Worm (Caenorhabditis elegans) whole organism, L4 larva: ENCODE data around the gene dep-1.
A peak's percentile ranks its signal among the peaks of the same experiment; 100 is the strongest.

Experiments used
- D1046.2 ChIP-seq: fragments of 200-800 bp; sonication (Bioruptor generic); IDR thresholded peaks from 2 replicates; pipeline ENCODE4 v1.3.6; 2022; ENCODE audit warnings: missing genetic modification characterization, missing compliant biosample characterization
- F26F4.8 ChIP-seq: fragments of 200-800 bp; sonication (Bioruptor generic); conservative IDR thresholded peaks from 2 replicates; pipeline ENCODE4 v1.3.6; 2022; ENCODE audit warnings: missing genetic modification characterization, missing compliant biosample characterization
- F37D6.2 ChIP-seq: sonication (generic microtip); optimal IDR thresholded peaks from 2 replicates; lab custom pipeline; 2016; ENCODE audit warnings: mild to moderate bottlenecking, missing genetic modification characterization, missing compliant biosample characterization
- F44E2.7 ChIP-seq: fragments of 200-800 bp; sonication (Bioruptor generic); IDR thresholded peaks from 2 replicates; pipeline ENCODE4 v2.1.2; 2022; ENCODE audit warnings: missing genetic modification characterization, missing compliant biosample characterization
- R02D3.7 ChIP-seq: fragments of 150-350 bp; sonication (generic microtip); optimal IDR thresholded peaks from 3 replicates; lab custom pipeline; 2014; ENCODE audit warnings: missing biosample characterization, missing genetic modification characterization
- T26A8.4 ChIP-seq: fragments of 200-800 bp; sonication (Bioruptor generic); IDR thresholded peaks from 2 replicates; pipeline ENCODE4 v1.3.6; 2022; ENCODE audit warnings: missing genetic modification characterization, missing compliant biosample characterization
- ZK337.2 ChIP-seq: fragments of 200-800 bp; sonication (Bioruptor generic); IDR thresholded peaks from 2 replicates; pipeline ENCODE4 v1.3.6; 2022; ENCODE audit warnings: missing genetic modification reagents, missing genetic modification characterization, missing compliant biosample characterization
- ceh-20 ChIP-seq: fragments of 200-800 bp; sonication (Bioruptor generic); IDR thresholded peaks from 2 replicates; pipeline ENCODE4 v1.3.6; 2022; ENCODE audit warnings: missing genetic modification reagents, missing genetic modification characterization, missing compliant biosample characterization
- ceh-82 ChIP-seq: sonication (generic microtip); optimal IDR thresholded peaks from 2 replicates; lab custom pipeline; 2017; ENCODE audit warnings: missing biosample characterization, missing genetic modification characterization
- ces-1 ChIP-seq: fragments of 150-350 bp; sonication (generic microtip); optimal IDR thresholded peaks from 4 replicates; lab custom pipeline; 2014; ENCODE audit warnings: missing biosample characterization, missing genetic modification reagents, missing genetic modification characterization
- daf-19 ChIP-seq: fragments of 200-800 bp; sonication (Bioruptor generic); conservative IDR thresholded peaks from 2 replicates; pipeline ENCODE4 v1.3.6; 2022; ENCODE audit warnings: missing genetic modification characterization, missing compliant biosample characterization
- daf-8 ChIP-seq: fragments of 200-800 bp; sonication (Bioruptor generic); IDR thresholded peaks from 2 replicates; pipeline ENCODE4 v1.3.6; 2022; ENCODE audit warnings: missing genetic modification characterization, missing compliant biosample characterization
- dmd-8 ChIP-seq: fragments of 200-800 bp; sonication (Bioruptor generic); IDR thresholded peaks from 2 replicates; pipeline ENCODE4 v1.3.6; 2022; ENCODE audit warnings: missing genetic modification characterization, missing compliant biosample characterization
- dpl-1 ChIP-seq: fragments of 150-350 bp; optimal IDR thresholded peaks from 2 replicates; lab custom pipeline; 2014; ENCODE audit warnings: missing biosample characterization, missing genetic modification reagents, missing genetic modification characterization
- duxl-1 ChIP-seq: sonication (generic microtip); optimal IDR thresholded peaks from 2 replicates; lab custom pipeline; 2016; ENCODE audit warnings: mild to moderate bottlenecking, missing genetic modification characterization, moderate library complexity, missing compliant biosample characterization; ENCODE audit not compliant: poor library complexity
- dve-1 ChIP-seq: sonication (generic microtip); optimal IDR thresholded peaks from 2 replicates; lab custom pipeline; 2017; ENCODE audit warnings: antibody characterized with exemption, mild to moderate bottlenecking, missing genetic modification characterization, missing compliant biosample characterization; ENCODE audit not compliant: insufficient read depth
- hif-1 ChIP-seq, 2 experiments: sonication (generic microtip); optimal IDR thresholded peaks; 2 replicates each; lab custom pipeline; 2016 to 2017; ENCODE audit warnings: missing compliant biosample characterization in 2 of 2, missing genetic modification characterization in 2 of 2, missing genetic modification reagents in 2 of 2, missing genotype in 2 of 2, mild to moderate bottlenecking in 1 of 2
- hlh-11 ChIP-seq: fragments of 200-800 bp; sonication (Bioruptor generic); optimal IDR thresholded peaks from 2 replicates; lab custom pipeline; 2018; ENCODE audit warnings: mild to moderate bottlenecking, missing genetic modification characterization, missing compliant biosample characterization
- hlh-30 ChIP-seq: sonication (generic microtip); optimal IDR thresholded peaks from 2 replicates; lab custom pipeline; 2017; ENCODE audit warnings: antibody characterized with exemption, mild to moderate bottlenecking, missing genetic modification characterization, missing compliant biosample characterization; ENCODE audit not compliant: insufficient read depth
- hmg-1.1 ChIP-seq: fragments of 200-800 bp; sonication (Bioruptor generic); IDR thresholded peaks from 2 replicates; pipeline ENCODE4 v1.3.6; 2022; ENCODE audit warnings: missing genetic modification reagents, missing genetic modification characterization, missing compliant biosample characterization
- lsy-2 ChIP-seq, 2 experiments: fragments of 150-350 bp in 1 of 2; sonication (generic microtip) in 1 of 2; optimal IDR thresholded peaks; 2 replicates each; lab custom pipeline; 2014 to 2017; ENCODE audit warnings: missing biosample characterization in 2 of 2, missing genetic modification characterization in 2 of 2
- mdl-1 ChIP-seq, 2 experiments: fragments of 150-350 bp in 1 of 2; sonication (generic microtip) in 1 of 2; optimal IDR thresholded peaks; 2 replicates each; lab custom pipeline; 2014 to 2017; ENCODE audit warnings: missing biosample characterization in 2 of 2, missing genetic modification characterization in 2 of 2
- mep-1 ChIP-seq: fragments of 150-350 bp; sonication (generic microtip); optimal IDR thresholded peaks from 3 replicates; lab custom pipeline; 2014; ENCODE audit warnings: missing biosample characterization, missing genetic modification characterization
- mes-2 ChIP-seq: sonication (generic microtip); optimal IDR thresholded peaks from 2 replicates; lab custom pipeline; 2016; ENCODE audit warnings: missing genotype, mild to moderate bottlenecking, missing genetic modification characterization, missing compliant biosample characterization; ENCODE audit not compliant: poor library complexity, severe bottlenecking
- nhr-102 ChIP-seq: sonication (generic microtip); optimal IDR thresholded peaks from 2 replicates; lab custom pipeline; 2016; ENCODE audit warnings: mild to moderate bottlenecking, missing genetic modification characterization, moderate library complexity, missing compliant biosample characterization
- nhr-111 ChIP-seq: fragments of 200-800 bp; sonication (Bioruptor generic); optimal IDR thresholded peaks from 2 replicates; lab custom pipeline; 2018; ENCODE audit warnings: mild to moderate bottlenecking, missing genetic modification characterization, missing compliant biosample characterization
- nhr-237 ChIP-seq: sonication (generic microtip); optimal IDR thresholded peaks from 2 replicates; lab custom pipeline; 2017; ENCODE audit warnings: missing biosample characterization, missing genetic modification characterization
- nhr-42 ChIP-seq: fragments of 200-800 bp; sonication (Bioruptor generic); IDR thresholded peaks from 2 replicates; pipeline ENCODE4 v1.3.6; 2022; ENCODE audit warnings: missing genetic modification characterization, missing compliant biosample characterization
- nhr-6 ChIP-seq: fragments of 150-350 bp; optimal IDR thresholded peaks from 2 replicates; lab custom pipeline; 2014; ENCODE audit warnings: missing biosample characterization, missing genetic modification characterization
- nhr-76 ChIP-seq: fragments of 150-350 bp; optimal IDR thresholded peaks from 2 replicates; lab custom pipeline; 2014; ENCODE audit warnings: missing biosample characterization, missing genetic modification characterization
- nhr-77 ChIP-seq: fragments of 150-350 bp; optimal IDR thresholded peaks from 2 replicates; lab custom pipeline; 2014; ENCODE audit warnings: missing biosample characterization, missing genetic modification characterization
- pha-4 ChIP-seq, 2 experiments: fragments of 150-350 bp in 1 of 2; fragments of 200-800 bp in 1 of 2; sonication (Bioruptor generic) in 1 of 2; IDR thresholded peaks in 1 of 2; optimal IDR thresholded peaks in 1 of 2; 2 replicates each; pipeline versions ENCODE4 v1.3.6 to Lab custom; 2014 to 2022; ENCODE audit warnings: missing genetic modification characterization in 2 of 2, missing genetic modification reagents in 2 of 2, missing biosample characterization in 1 of 2, missing compliant biosample characterization in 1 of 2
- rbr-2 ChIP-seq: sonication (generic microtip); optimal IDR thresholded peaks from 2 replicates; lab custom pipeline; 2016; ENCODE audit warnings: missing genotype, missing genetic modification characterization, missing compliant biosample characterization
- skn-1 ChIP-seq: fragments of 150-350 bp; optimal IDR thresholded peaks from 2 replicates; lab custom pipeline; 2014; ENCODE audit warnings: missing biosample characterization, missing genetic modification characterization
- spr-3 ChIP-seq: fragments of 200-800 bp; sonication (Bioruptor generic); optimal IDR thresholded peaks from 2 replicates; lab custom pipeline; 2018; ENCODE audit warnings: mild to moderate bottlenecking, missing genetic modification characterization, missing compliant biosample characterization
- tra-1 ChIP-seq: fragments of 200-800 bp; sonication (Bioruptor generic); IDR thresholded peaks from 2 replicates; pipeline ENCODE4 v1.3.6; 2022; ENCODE audit warnings: missing genetic modification reagents, missing genetic modification characterization, missing compliant biosample characterization
- unc-39 ChIP-seq: sonication (generic microtip); optimal IDR thresholded peaks from 2 replicates; lab custom pipeline; 2017; ENCODE audit warnings: missing biosample characterization, missing genetic modification characterization
- unc-62 ChIP-seq, 3 experiments: fragments of 150-350 bp in 1 of 3; sonication (generic microtip); optimal IDR thresholded peaks in 2 of 3; peaks in 1 of 3; 1 replicate in 1 of 3; 2 replicates in 2 of 3; lab custom pipeline; 2014 to 2017; ENCODE audit warnings: missing biosample characterization in 3 of 3, missing genetic modification characterization in 3 of 3, missing genetic modification reagents in 3 of 3, missing genotype in 1 of 3
- zip-11 ChIP-seq: fragments of 200-800 bp; sonication (Bioruptor generic); IDR thresholded peaks from 2 replicates; pipeline ENCODE4 v1.3.6; 2022; ENCODE audit warnings: missing genetic modification characterization, missing compliant biosample characterization

Gene dep-1

DNA sequence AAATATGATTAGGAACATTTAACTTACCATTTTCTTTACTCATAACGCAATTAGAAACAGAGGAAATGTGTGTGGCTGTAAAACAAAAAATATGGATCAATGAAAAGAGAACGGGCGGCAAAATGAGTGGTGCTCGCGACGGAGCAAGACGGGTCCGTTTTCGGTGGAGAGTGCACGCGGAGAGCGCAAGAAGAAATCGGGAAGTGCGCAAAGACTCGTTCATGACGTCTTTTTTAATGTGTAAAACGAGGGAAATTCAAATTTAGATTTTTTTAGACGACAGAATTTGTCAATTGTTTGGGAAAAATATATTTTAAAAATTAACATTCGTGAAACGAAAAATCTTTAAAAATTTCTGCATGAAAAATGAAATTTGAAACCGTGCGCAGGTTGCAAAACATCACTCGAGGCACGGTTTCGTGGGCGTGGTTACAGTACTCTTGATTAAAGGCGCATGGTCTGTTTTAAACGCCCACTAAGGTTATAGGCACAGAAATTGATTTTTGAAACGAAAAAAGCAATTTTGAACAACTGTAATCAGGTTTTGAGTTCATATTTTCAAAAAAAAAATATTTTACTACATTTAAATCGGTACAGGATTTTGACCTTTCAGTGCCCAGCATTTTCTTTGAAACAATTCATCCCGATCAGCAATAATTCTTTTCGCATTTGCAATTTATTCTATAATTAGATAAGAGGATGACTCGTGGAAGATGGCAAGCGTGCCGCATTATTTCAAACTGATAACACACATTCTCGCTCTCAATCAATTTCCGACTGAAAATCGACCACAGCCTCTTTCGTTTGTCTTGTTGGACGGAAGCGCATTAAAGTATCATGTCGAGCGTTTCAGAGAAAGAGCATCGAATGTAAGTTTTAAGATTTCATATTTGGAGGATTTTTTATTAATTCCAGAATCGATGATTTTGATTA is 50.1 kb downstream of the dep-1 start, which contains the start of the genes szy-20 and C18E9.5 (continued):
- peak; percentile 61 for TF ChIP-seq pha-4 (GFP tag; IDR thresholded peaks at IDR 0.05; lab: Robert Waterston, UW)
- no peak for TF ChIP-seq pha-4 (tag; optimal IDR thresholded peaks at IDR 0.05; lab: Kevin White, UChicago)
- peak; percentile 47 for TF ChIP-seq nhr-102 (tag; lab: Kevin White, UChicago)
- no peak for TF ChIP-seq F26F4.8 (GFP tag; lab: Robert Waterston, UW)
- no peak for TF ChIP-seq spr-3 (GFP tag; lab: Kevin White, UChicago)
- peak; percentile 52; the same call in 1 of the 2 replicates for TF ChIP-seq nhr-42
- TF ChIP-seq rbr-2, result peak; percentile 84
- TF ChIP-seq hlh-30 (tag; lab: Kevin White, UChicago), result peak; percentile 75
- TF ChIP-seq ZK337.2 (GFP tag; lab: Robert Waterston, UW), result no peak
- TF ChIP-seq hmg-1.1 (GFP tag; lab: Robert Waterston, UW), result peak; percentile 70
- TF ChIP-seq, all 104 proteins: peak for 38

DNA sequence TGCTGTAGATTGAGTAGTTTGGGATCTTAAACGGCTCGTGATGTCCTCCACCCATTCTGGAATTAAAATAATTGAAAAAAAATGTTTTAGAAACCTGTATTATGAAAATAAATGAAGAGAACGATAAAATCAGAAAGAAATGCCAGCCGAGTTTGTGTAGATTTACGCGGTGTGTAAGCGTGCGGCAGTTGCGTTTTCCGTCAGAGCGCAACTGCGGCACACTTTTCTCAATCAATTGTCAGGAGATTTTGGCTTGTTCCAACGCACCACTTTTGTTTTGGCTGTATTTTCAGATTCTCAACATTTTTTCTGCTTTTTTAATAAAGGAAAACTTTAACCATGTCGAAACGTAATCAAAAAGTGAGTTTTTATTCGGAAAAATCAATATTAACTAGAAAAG is 54.8 kb downstream of the dep-1 start, which contains the start of the genes ndub-3 and C18E9.2:
ndub-3 (minus strand) TSS at position 56 of the 400 bp plus-strand sequence.
C18E9.2 (plus strand) TSS at position 172 of the 400 bp plus-strand sequence.
- TF ChIP-seq unc-62 (GFP tag; optimal IDR thresholded peaks at IDR 0.05 in 1 of 2; lab: Kevin White, UChicago), result peak in 1 of 2 experiments; percentile 87
- no peak for TF ChIP-seq unc-62 (tag; optimal IDR thresholded peaks at IDR 0.05; lab: Kevin White, UChicago)
- TF ChIP-seq nhr-6, result peak; percentile 44
- TF ChIP-seq nhr-76 (tag; lab: Kevin White, UChicago), result no peak
- TF ChIP-seq hlh-30 (tag; lab: Kevin White, UChicago), result peak; percentile 65
- TF ChIP-seq hlh-11 (tag; lab: Kevin White, UChicago), result peak; percentile 32
- TF ChIP-seq F44E2.7, result no peak
- no peak for TF ChIP-seq unc-39 (tag; lab: Kevin White, UChicago)
- no peak for TF ChIP-seq F37D6.2
- TF ChIP-seq R02D3.7, result peak; percentile 78
- TF ChIP-seq daf-8 (GFP tag; lab: Robert Waterston, UW), result no peak
- TF ChIP-seq nhr-77 (tag; lab: Kevin White, UChicago), result peak; percentile 37
- TF ChIP-seq tra-1, result no peak
- no peak for TF ChIP-seq ces-1 (GFP tag; lab: Kevin White, UChicago)
- TF ChIP-seq mep-1 (tag; lab: Kevin White, UChicago), result peak; percentile 53
- TF ChIP-seq dve-1 (tag; lab: Kevin White, UChicago), result peak; percentile 22
- TF ChIP-seq ceh-20 (GFP tag; lab: Robert Waterston, UW), result no peak
- TF ChIP-seq mes-2 (tag; lab: Kevin White, UChicago), result peak; percentile 63
- no peak for TF ChIP-seq nhr-237 (tag; lab: Kevin White, UChicago)
- TF ChIP-seq T26A8.4, result no peak
- TF ChIP-seq dmd-8 (GFP tag; lab: Robert Waterston, UW), result no peak
- TF ChIP-seq skn-1 (tag; lab: Kevin White, UChicago), result no peak
- no peak for TF ChIP-seq hmg-1.1 (GFP tag; lab: Robert Waterston, UW)
- no peak for TF ChIP-seq D1046.2 (GFP tag; lab: Robert Waterston, UW)
- TF ChIP-seq nhr-111, result no peak
- TF ChIP-seq duxl-1 (tag; lab: Kevin White, UChicago), result no peak
- no peak for TF ChIP-seq mdl-1 (tag; optimal IDR thresholded peaks at IDR 0.05; lab: Kevin White, UChicago)
- TF ChIP-seq zip-11, result no peak
- no peak for TF ChIP-seq daf-19 (GFP tag; lab: Robert Waterston, UW)
- no peak for TF ChIP-seq ceh-82 (tag; lab: Kevin White, UChicago)
- peak in 1 of 2 experiments; percentile 62 for TF ChIP-seq lsy-2 (tag; optimal IDR thresholded peaks at IDR 0.05; lab: Kevin White, UChicago)
- peak; percentile 27 for TF ChIP-seq dpl-1 (GFP tag; lab: Kevin White, UChicago)
- TF ChIP-seq hif-1 (tag; optimal IDR thresholded peaks at IDR 0.05; lab: Kevin White, UChicago), result peak in 1 of 2 experiments; percentile 13
